Worm (Caenorhabditis elegans): ENCODE data around the gene tmed-1.

Gene tmed-1

ce11 chrIV:12036924-12037323 is 41.0 kb downstream of the tmed-1 start:
- TF ChIP-seq ceh-2 (tag; optimal IDR thresholded peaks at IDR 0.05) (no peak), mec-3 (tag; optimal IDR thresholded peaks at IDR 0.05; ENCODE audit: borderline replicate concordance) (no peak), ceh-31 (tag; optimal IDR thresholded peaks at IDR 0.05) (no peak), ceh-24 (tag; optimal IDR thresholded peaks at IDR 0.05) (no peak), ama-1 (optimal IDR thresholded peaks at IDR 0.05) (peak; percentile 60)

- no peak for TF ChIP-seq ceh-34 (tag; optimal IDR thresholded peaks at IDR 0.05)
- TF ChIP-seq dve-1 (tag; optimal IDR thresholded peaks at IDR 0.05) = no peak
- TF ChIP-seq K09A11.1 (tag; optimal IDR thresholded peaks at IDR 0.05; ENCODE audit: insufficient read depth) = no peak
- TF ChIP-seq madf-2 (tag; optimal IDR thresholded peaks at IDR 0.05) = no peak
- no peak for TF ChIP-seq T23F11.4 (GFP tag; optimal IDR thresholded peaks at IDR 0.05)
- TF ChIP-seq ets-4 (tag; optimal IDR thresholded peaks at IDR 0.05) = no peak
- TF ChIP-seq ceh-6 (GFP tag; optimal IDR thresholded peaks at IDR 0.05) = no peak
- no peak for TF ChIP-seq elt-4 (tag; optimal IDR thresholded peaks at IDR 0.05)
- no peak for TF ChIP-seq tbx-7 (tag; optimal IDR thresholded peaks at IDR 0.05)
- TF ChIP-seq ahr-1 (tag; optimal IDR thresholded peaks at IDR 0.05) = no peak
- TF ChIP-seq ceh-31 (tag; optimal IDR thresholded peaks at IDR 0.05) = no peak
- TF ChIP-seq nfya-1 (tag; optimal IDR thresholded peaks at IDR 0.05) = no peak
- TF ChIP-seq sox-4 (tag; optimal IDR thresholded peaks at IDR 0.05) = no peak
- TF ChIP-seq Y22D7AL.16 (tag; optimal IDR thresholded peaks at IDR 0.05) = no peak
- no peak for TF ChIP-seq nhr-232 (tag; optimal IDR thresholded peaks at IDR 0.05)
- no peak for TF ChIP-seq dmd-4 (tag; optimal IDR thresholded peaks at IDR 0.05; ENCODE audit: borderline replicate concordance)
- no peak for TF ChIP-seq fkh-10 (GFP tag; optimal IDR thresholded peaks at IDR 0.05)
- no peak for TF ChIP-seq ceh-45 (GFP tag; IDR thresholded peaks at IDR 0.05)
Measured at ce11 chrIV:12035422-12035821, 42.5 kb downstream of the tmed-1 start.

ce11 chrIV:12034776-12035175 is 43.2 kb downstream of the tmed-1 start:
- TF ChIP-seq syd-9 (tag; optimal IDR thresholded peaks at IDR 0.05) = no peak
- TF ChIP-seq hlh-30 (tag; optimal IDR thresholded peaks at IDR 0.05; ENCODE audit: insufficient read depth) = no peak

- no peak for TF ChIP-seq ceh-18 (tag; optimal IDR thresholded peaks at IDR 0.05)
- TF ChIP-seq hlh-30 (tag; optimal IDR thresholded peaks at IDR 0.05; ENCODE audit: insufficient read depth) = no peak
- TF ChIP-seq ceh-45 (GFP tag; IDR thresholded peaks at IDR 0.05) = no peak
- TF ChIP-seq madf-2 (tag; optimal IDR thresholded peaks at IDR 0.05) = no peak
Measured at ce11 chrIV:12033985-12034384, 44.0 kb downstream of the tmed-1 start, which contains the start of gene sqst-1. Gene sqst-1, plus strand, starts transcription at chrIV:12034282.

- TF ChIP-seq lin-11 (tag; optimal IDR thresholded peaks at IDR 0.05) = no peak
- TF ChIP-seq ceh-24 (tag; optimal IDR thresholded peaks at IDR 0.05) = no peak
- no peak for TF ChIP-seq tbx-7 (tag; optimal IDR thresholded peaks at IDR 0.05)
- peak; percentile 20 for TF ChIP-seq unc-42 (tag; optimal IDR thresholded peaks at IDR 0.05)
- TF ChIP-seq T23F11.4 (GFP tag; optimal IDR thresholded peaks at IDR 0.05) = no peak
- TF ChIP-seq rnt-1 (tag; optimal IDR thresholded peaks at IDR 0.05) = peak; percentile 48
- peak; percentile 73 for TF ChIP-seq unc-55 (GFP tag; optimal IDR thresholded peaks at IDR 0.05)
- peak; percentile 75 for TF ChIP-seq ceh-31 (tag; optimal IDR thresholded peaks at IDR 0.05)
- TF ChIP-seq pag-3 (tag; optimal IDR thresholded peaks at IDR 0.05; ENCODE audit: borderline replicate concordance) = no peak
- peak; percentile 70 for TF ChIP-seq ama-1 (optimal IDR thresholded peaks at IDR 0.05)
- peak; percentile 64 for TF ChIP-seq ceh-2 (tag; optimal IDR thresholded peaks at IDR 0.05)
- TF ChIP-seq nhr-232 (tag; optimal IDR thresholded peaks at IDR 0.05) = no peak
- TF ChIP-seq hlh-30 (tag; optimal IDR thresholded peaks at IDR 0.05; ENCODE audit: insufficient read depth) = peak; percentile 98
- TF ChIP-seq C08G9.2 (tag; optimal IDR thresholded peaks at IDR 0.05) = no peak
- TF ChIP-seq ceh-34 (tag; optimal IDR thresholded peaks at IDR 0.05) = peak; percentile 59
- TF ChIP-seq F13H6.1 (tag; optimal IDR thresholded peaks at IDR 0.05) = peak; percentile 3
- peak; percentile 45 for TF ChIP-seq madf-2 (tag; optimal IDR thresholded peaks at IDR 0.05)
- TF ChIP-seq ceh-30 (tag; optimal IDR thresholded peaks at IDR 0.05) = no peak
- TF ChIP-seq mec-3 (tag; optimal IDR thresholded peaks at IDR 0.05; ENCODE audit: borderline replicate concordance) = no peak
- TF ChIP-seq zip-5 (tag; optimal IDR thresholded peaks at IDR 0.05) = no peak
- no peak for TF ChIP-seq hlh-15 (tag; optimal IDR thresholded peaks at IDR 0.05)
- no peak for TF ChIP-seq hlh-8 (tag; optimal IDR thresholded peaks at IDR 0.05)
- no peak for TF ChIP-seq pha-2 (tag; optimal IDR thresholded peaks at IDR 0.05)
- peak; percentile 81 for TF ChIP-seq ceh-22 (tag; optimal IDR thresholded peaks at IDR 0.05)
- TF ChIP-seq che-1 (tag; optimal IDR thresholded peaks at IDR 0.05) = no peak
- TF ChIP-seq K09A11.1 (tag; optimal IDR thresholded peaks at IDR 0.05; ENCODE audit: insufficient read depth) = no peak
- TF ChIP-seq ceh-9 (tag; optimal IDR thresholded peaks at IDR 0.05) = no peak
- peak; percentile 86 for TF ChIP-seq ref-2 (tag; optimal IDR thresholded peaks at IDR 0.05)
- no peak for TF ChIP-seq lim-6 (tag; optimal IDR thresholded peaks at IDR 0.05)
- TF ChIP-seq tbx-2 (tag; optimal IDR thresholded peaks at IDR 0.05) = peak; percentile 64
- no peak for TF ChIP-seq pat-9 (tag; optimal IDR thresholded peaks at IDR 0.05)
Measured at ce11 chrIV:12032383-12032782, 45.6 kb downstream of the tmed-1 start.

Measured in whole organism, late embryonic.